Fruit fly (Drosophila melanogaster) whole organism, pupa: ENCODE data around the gene Hsc20.

Experiments
- CG10348 ChIP-seq: fragments of 200-800 bp; sonication (Bioruptor generic); IDR thresholded peaks from 2 replicates; pipeline ENCODE4 v1.3.6; 2022; ENCODE audit warnings: missing biosample characterization, missing genetic modification characterization
- CG12605 ChIP-seq: fragments of 200-800 bp; sonication (Bioruptor generic); IDR thresholded peaks from 2 replicates; pipeline ENCODE4 v1.3.6; 2022; ENCODE audit warnings: missing biosample characterization, missing genetic modification characterization
- CG13204 ChIP-seq: fragments of 200-800 bp; sonication (Bioruptor generic); optimal IDR thresholded peaks from 2 replicates; lab custom pipeline; 2018; ENCODE audit warnings: missing biosample characterization, mild to moderate bottlenecking, missing genetic modification characterization, moderate library complexity
- CG14655 ChIP-seq: fragments of 200-800 bp; sonication (Bioruptor generic); optimal IDR thresholded peaks from 3 replicates; lab custom pipeline; 2017; ENCODE audit warnings: mild to moderate bottlenecking, missing biosample characterization, missing genetic modification reagents, missing genetic modification characterization
- CG15710 ChIP-seq: fragments of 200-800 bp; sonication (Bioruptor generic); optimal IDR thresholded peaks from 2 replicates; lab custom pipeline; 2018; ENCODE audit warnings: missing biosample characterization, mild to moderate bottlenecking, missing genetic modification characterization, moderate library complexity
- CG17806 ChIP-seq: fragments of 200-800 bp; sonication (Bioruptor generic); optimal IDR thresholded peaks from 2 replicates; lab custom pipeline; 2018; ENCODE audit warnings: missing biosample characterization, mild to moderate bottlenecking, missing genetic modification characterization, moderate library complexity
- CG32121 ChIP-seq: fragments of 200-800 bp; sonication (Bioruptor generic); IDR thresholded peaks from 2 replicates; pipeline ENCODE4 v1.3.6; 2022; ENCODE audit warnings: missing biosample characterization, missing genetic modification characterization
- CG34367 ChIP-seq: fragments of 200-800 bp; sonication (Bioruptor generic); optimal IDR thresholded peaks from 2 replicates; lab custom pipeline; 2018; ENCODE audit warnings: missing biosample characterization, mild to moderate bottlenecking, missing genetic modification characterization
- CG4496 ChIP-seq: fragments of 200-800 bp; sonication (Bioruptor generic); IDR thresholded peaks from 3 replicates; pipeline ENCODE4 v1.3.6; 2022; ENCODE audit warnings: missing biosample characterization, missing genetic modification characterization
- CG8159 ChIP-seq: fragments of 200-800 bp; sonication (Bioruptor generic); optimal IDR thresholded peaks from 3 replicates; lab custom pipeline; 2018; ENCODE audit warnings: missing biosample characterization, mild to moderate bottlenecking, missing genetic modification characterization, moderate library complexity
- CG8301 ChIP-seq: fragments of 200-800 bp; sonication (Bioruptor generic); optimal IDR thresholded peaks from 2 replicates; lab custom pipeline; 2018; ENCODE audit warnings: missing biosample characterization, mild to moderate bottlenecking, missing genetic modification characterization
- CG9948 ChIP-seq: fragments of 200-800 bp; sonication (Bioruptor generic); optimal IDR thresholded peaks from 2 replicates; lab custom pipeline; 2018; ENCODE audit warnings: missing biosample characterization, mild to moderate bottlenecking, missing genetic modification characterization, moderate library complexity
- D1 ChIP-seq: fragments of 200-800 bp; sonication (Bioruptor generic); optimal IDR thresholded peaks from 2 replicates; lab custom pipeline; 2018; ENCODE audit warnings: missing biosample characterization, mild to moderate bottlenecking, missing genetic modification characterization, moderate library complexity
- EcR ChIP-seq: fragments of 200-800 bp; sonication (Bioruptor generic); optimal IDR thresholded peaks from 3 replicates; lab custom pipeline; 2019; ENCODE audit warnings: missing biosample characterization, missing genetic modification characterization, mild to moderate bottlenecking, moderate library complexity, missing genetic modification reagents
- Pif1A ChIP-seq: fragments of 200-800 bp; sonication (Bioruptor generic); optimal IDR thresholded peaks from 3 replicates; lab custom pipeline; 2016; ENCODE audit warnings: missing biosample characterization, missing genetic modification characterization
- Pif1B ChIP-seq: fragments of 200-800 bp; sonication (Bioruptor generic); optimal IDR thresholded peaks from 3 replicates; lab custom pipeline; 2016; ENCODE audit warnings: missing biosample characterization, missing genetic modification characterization
- Snoo ChIP-seq: fragments of 200-800 bp; sonication (Bioruptor generic); optimal IDR thresholded peaks from 3 replicates; lab custom pipeline; 2017; ENCODE audit warnings: missing biosample characterization, mild to moderate bottlenecking, missing genetic modification characterization, inconsistent platforms
- fd96Ca ChIP-seq: fragments of 200-800 bp; sonication (Bioruptor generic); IDR thresholded peaks from 3 replicates; pipeline ENCODE4 v1.3.6; 2022; ENCODE audit warnings: missing biosample characterization, missing genetic modification characterization
- gl ChIP-seq: fragments of 200-800 bp; sonication (Bioruptor generic); optimal IDR thresholded peaks from 2 replicates; lab custom pipeline; 2018; ENCODE audit warnings: missing biosample characterization, mild to moderate bottlenecking, missing genetic modification characterization
- rn ChIP-seq: fragments of 200-800 bp; sonication (Bioruptor generic); IDR thresholded peaks from 2 replicates; pipeline ENCODE4 v1.3.6; 2022; ENCODE audit warnings: missing biosample characterization, missing genetic modification characterization

Hsc20 gene

dm6 chr3L:16279987-16280454 lies 47.1 kb downstream of the Hsc20 start, which contains the start of gene CG13064:
CG13064 (plus strand) TSS chr3L:16280404.
- TF ChIP-seq gl (tag; lab: Kevin White, UChicago) (no peak), EcR (GFP tag; lab: Kevin White, UChicago) (peak; percentile 96), rn (GFP tag; lab: Robert Waterston, UW) (no peak)

- TF ChIP-seq CG8301 (tag; lab: Kevin White, UChicago) (no peak), Pif1A (no peak), CG34367 (tag; lab: Kevin White, UChicago) (no peak), CG14655 (GFP tag; lab: Kevin White, UChicago) (no peak), Pif1B (GFP tag; lab: Kevin White, UChicago) (no peak), CG4496 (no peak), CG9948 (tag; lab: Kevin White, UChicago) (no peak), rn (GFP tag; lab: Robert Waterston, UW) (no peak), CG12605 (GFP tag; lab: Robert Waterston, UW) (no peak), fd96Ca (no peak), CG17806 (tag; lab: Kevin White, UChicago) (no peak), CG13204 (GFP tag; lab: Kevin White, UChicago) (no peak), CG15710 (tag; lab: Kevin White, UChicago) (no peak), CG8159 (tag; lab: Kevin White, UChicago) (no peak), CG10348 (GFP tag; lab: Robert Waterston, UW) (no peak), Snoo (tag; lab: Kevin White, UChicago) (no peak), CG32121 (no peak), D1 (tag; lab: Kevin White, UChicago) (no peak)
- TF ChIP-seq, all 21 proteins: peak for 0
Observed at dm6 chr3L:16281880-16282556, 49.1 kb downstream of the Hsc20 start, which contains the start of gene CG13049. CG13049 (minus strand) TSS chr3L:16281930.
